Worm (Caenorhabditis elegans): ENCODE results near the gene wht-8.

Gene wht-8

ce11 chrIII:11236788-11237187 lies 18.2 kb downstream of the wht-8 start, which contains the start of the genes Y47D3A.14 and aakb-2 (continued):
- TF ChIP-seq grh-1 (GFP tag; IDR thresholded peaks at IDR 0.05) = no peak
- TF ChIP-seq aha-1 (tag; optimal IDR thresholded peaks at IDR 0.05) = no peak
- peak; percentile 38 for TF ChIP-seq nhr-90 (tag; optimal IDR thresholded peaks at IDR 0.05; ENCODE audit: poor library complexity)
- no peak for TF ChIP-seq nhr-71 (tag; optimal IDR thresholded peaks at IDR 0.05)
- no peak for TF ChIP-seq sox-4 (tag; optimal IDR thresholded peaks at IDR 0.05)
- TF ChIP-seq sup-37 (GFP tag; optimal IDR thresholded peaks at IDR 0.05) = no peak
- no peak for TF ChIP-seq nhr-237 (tag; optimal IDR thresholded peaks at IDR 0.05)
- no peak for TF ChIP-seq vab-15 (tag; optimal IDR thresholded peaks at IDR 0.05)
- no peak for TF ChIP-seq unc-62 (GFP tag; optimal IDR thresholded peaks at IDR 0.05)
- peak; percentile 35 for TF ChIP-seq blmp-1 (tag; optimal IDR thresholded peaks at IDR 0.05)
- TF ChIP-seq egl-27 (tag; optimal IDR thresholded peaks at IDR 0.05) = no peak
- TF ChIP-seq tbx-2 (tag; optimal IDR thresholded peaks at IDR 0.05) = peak; percentile 52
- no peak for TF ChIP-seq ces-1 (GFP tag; optimal IDR thresholded peaks at IDR 0.05)
- TF ChIP-seq C34B4.2 (tag; optimal IDR thresholded peaks at IDR 0.05) = no peak
- TF ChIP-seq nhr-47 (tag; optimal IDR thresholded peaks at IDR 0.05) = peak; percentile 53

ce11 chrIII:11237741-11238140 lies 19.1 kb downstream of the wht-8 start:
- TF ChIP-seq nhr-85 (tag) (peak; percentile 37), ets-5 (GFP tag; IDR thresholded peaks at IDR 0.05) (0 out of 2 replicates have a peak, but pooled peaks have one; percentile 55), lin-15B (tag; optimal IDR thresholded peaks at IDR 0.05) (no peak), efl-1 (optimal IDR thresholded peaks at IDR 0.05) (no peak), efl-1 (GFP tag; optimal IDR thresholded peaks at IDR 0.05 in 1 of 2) (peak in 1 of 2 experiments; percentile 81)

- TF ChIP-seq dsc-1 (tag; optimal IDR thresholded peaks at IDR 0.05) (no peak), unc-130 (tag; optimal IDR thresholded peaks at IDR 0.05) (no peak), ceh-82 (tag; optimal IDR thresholded peaks at IDR 0.05) (no peak), hlh-4 (tag; optimal IDR thresholded peaks at IDR 0.05) (no peak), nhr-28 (tag; optimal IDR thresholded peaks at IDR 0.05) (no peak), vab-15 (tag; optimal IDR thresholded peaks at IDR 0.05) (no peak), nhr-85 (tag) (no peak), lin-15B (tag; optimal IDR thresholded peaks at IDR 0.05) (no peak), unc-98 (GFP tag; IDR thresholded peaks at IDR 0.05) (no peak), ces-1 (GFP tag; optimal IDR thresholded peaks at IDR 0.05) (no peak), tlp-1 (tag; optimal IDR thresholded peaks at IDR 0.05) (no peak), lin-13 (GFP tag; optimal IDR thresholded peaks at IDR 0.05) (no peak), ceh-88 (GFP tag; IDR thresholded peaks at IDR 0.05) (no peak), blmp-1 (tag; optimal IDR thresholded peaks at IDR 0.05) (no peak), nhr-19 (GFP tag; conservative IDR thresholded peaks at IDR 0.05) (no peak), fkh-4 (tag; optimal IDR thresholded peaks at IDR 0.05; ENCODE audit: borderline replicate concordance) (no peak)
Observed at ce11 chrIII:11238309-11238708, 19.7 kb downstream of the wht-8 start.

ce11 chrIII:11238790-11239189 lies 20.2 kb downstream of the wht-8 start:
- TF ChIP-seq skn-1 (tag; optimal IDR thresholded peaks at IDR 0.05) = no peak
- no peak for TF ChIP-seq sptf-1 (tag; optimal IDR thresholded peaks at IDR 0.05)
- no peak for TF ChIP-seq nhr-12 (tag; optimal IDR thresholded peaks at IDR 0.05)
- no peak for TF ChIP-seq snu-23 (GFP tag; optimal IDR thresholded peaks at IDR 0.05)
- TF ChIP-seq nhr-19 (GFP tag; conservative IDR thresholded peaks at IDR 0.05) = no peak
- TF ChIP-seq pax-3 (tag; optimal IDR thresholded peaks at IDR 0.05) = no peak
- no peak for TF ChIP-seq nhr-84 (tag; optimal IDR thresholded peaks at IDR 0.05)
- no peak for TF ChIP-seq sox-4 (tag; optimal IDR thresholded peaks at IDR 0.05)
- TF ChIP-seq F16B12.6 (tag; optimal IDR thresholded peaks at IDR 0.05) = no peak
- TF ChIP-seq aly-2 (tag; optimal IDR thresholded peaks at IDR 0.05) = no peak
- TF ChIP-seq C04F5.9 (tag; optimal IDR thresholded peaks at IDR 0.05) = no peak
- TF ChIP-seq elt-2 (tag; optimal IDR thresholded peaks at IDR 0.05) = no peak
- no peak for TF ChIP-seq aha-1 (tag; optimal IDR thresholded peaks at IDR 0.05)
- no peak for TF ChIP-seq unc-98 (GFP tag; IDR thresholded peaks at IDR 0.05)
- no peak for TF ChIP-seq fkh-10 (GFP tag; optimal IDR thresholded peaks at IDR 0.05)
- no peak for TF ChIP-seq ceh-90 (tag; optimal IDR thresholded peaks at IDR 0.05)
- no peak for TF ChIP-seq mdl-1 (tag; optimal IDR thresholded peaks at IDR 0.05)
- no peak for TF ChIP-seq ztf-11 (tag; optimal IDR thresholded peaks at IDR 0.05)
- TF ChIP-seq lsy-2 (tag; optimal IDR thresholded peaks at IDR 0.05) = no peak
- no peak for TF ChIP-seq nhr-47 (tag; optimal IDR thresholded peaks at IDR 0.05)
